Worm (Caenorhabditis elegans) whole organism, mixed stage, embryonic: ENCODE measurements around the gene algn-2.

ENCODE experiments used
- blmp-1 ChIP-seq: fragments of 150-350 bp; optimal IDR thresholded peaks from 2 replicates; lab custom pipeline; 2014; ENCODE audit warnings: missing biosample characterization, missing genetic modification characterization
- lin-13 ChIP-seq: fragments of 150-350 bp; optimal IDR thresholded peaks from 2 replicates; lab custom pipeline; 2014; ENCODE audit warnings: missing biosample characterization, missing genetic modification characterization
- lin-32 ChIP-seq: fragments of 200-800 bp; sonication (Bioruptor generic); optimal IDR thresholded peaks from 2 replicates; lab custom pipeline; 2018; ENCODE audit warnings: mild to moderate bottlenecking, missing genetic modification characterization, missing compliant biosample characterization
- mep-1 ChIP-seq: fragments of 150-350 bp; optimal IDR thresholded peaks from 2 replicates; lab custom pipeline; 2017; ENCODE audit warnings: missing biosample characterization, missing genetic modification reagents, missing genetic modification characterization, inconsistent platforms
- mls-2 ChIP-seq: sonication (generic microtip); optimal IDR thresholded peaks from 2 replicates; lab custom pipeline; 2016; ENCODE audit warnings: mild to moderate bottlenecking, missing genetic modification characterization, moderate library complexity, missing compliant biosample characterization
- nhr-237 ChIP-seq: fragments of 150-350 bp; optimal IDR thresholded peaks from 2 replicates; lab custom pipeline; 2014; ENCODE audit warnings: missing biosample characterization, missing genetic modification characterization
- nhr-76 ChIP-seq: sonication (generic microtip); optimal IDR thresholded peaks from 2 replicates; lab custom pipeline; 2017; ENCODE audit warnings: missing biosample characterization, missing genetic modification characterization
- snpc-4 ChIP-seq: fragments of 150-350 bp; optimal IDR thresholded peaks from 2 replicates; lab custom pipeline; 2014; ENCODE audit warnings: missing biosample characterization, missing genetic modification characterization
- sptf-1 ChIP-seq: sonication (generic microtip); optimal IDR thresholded peaks from 2 replicates; lab custom pipeline; 2017; ENCODE audit warnings: mild to moderate bottlenecking, missing genetic modification characterization, moderate library complexity, missing compliant biosample characterization
- tbx-8 ChIP-seq: fragments of 200-800 bp; sonication (Bioruptor generic); optimal IDR thresholded peaks from 2 replicates; lab custom pipeline; 2018; ENCODE audit warnings: mild to moderate bottlenecking, missing genetic modification characterization, moderate library complexity, missing compliant biosample characterization
- unc-39 ChIP-seq: fragments of 150-350 bp; optimal IDR thresholded peaks from 2 replicates; lab custom pipeline; 2014; ENCODE audit warnings: missing biosample characterization, missing genetic modification characterization
- unc-62 ChIP-seq: fragments of 150-350 bp; optimal IDR thresholded peaks from 2 replicates; lab custom pipeline; 2014; ENCODE audit warnings: missing biosample characterization, missing genetic modification reagents, missing genetic modification characterization

DNA sequence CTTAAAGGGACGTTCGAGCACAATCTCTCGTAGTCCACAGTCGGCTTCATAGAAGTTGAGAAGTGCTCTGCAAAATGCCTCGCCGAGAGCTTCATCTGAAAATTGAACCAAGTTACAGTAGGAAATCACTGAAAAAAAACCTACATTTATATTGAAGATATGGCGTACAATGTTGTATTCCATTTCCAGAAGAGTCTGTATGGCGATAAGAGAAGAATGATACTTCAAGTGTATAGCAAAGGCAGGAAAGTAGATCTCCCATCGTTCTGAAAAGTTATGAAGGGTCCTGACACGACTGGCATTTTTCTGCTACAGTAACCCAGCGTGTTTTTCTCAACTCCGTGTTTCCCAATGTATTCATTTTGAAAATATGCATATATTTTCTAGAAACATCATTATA, 9.2 kb downstream of the algn-2 start:
- TF ChIP-seq nhr-237 (tag; lab: Kevin White, UChicago): no peak
- no peak for TF ChIP-seq lin-13 (tag; lab: Kevin White, UChicago)
- no peak for TF ChIP-seq sptf-1 (tag; lab: Kevin White, UChicago)
- no peak for TF ChIP-seq unc-62 (GFP tag; lab: Kevin White, UChicago)
- no peak for TF ChIP-seq tbx-8 (GFP tag; lab: Kevin White, UChicago)
- no peak for TF ChIP-seq unc-39
- no peak for TF ChIP-seq nhr-76
- no peak for TF ChIP-seq lin-32
- no peak for TF ChIP-seq mep-1 (tag; lab: Kevin White, UChicago)
- no peak for TF ChIP-seq snpc-4 (tag; lab: Kevin White, UChicago)
- no peak for TF ChIP-seq blmp-1
- TF ChIP-seq mls-2 (tag; lab: Kevin White, UChicago): no peak
